Worm (Caenorhabditis elegans) whole organism, L4/young adult: Measurements from ENCODE around the gene F39B3.3.

Source experiments
- W03F9.2 ChIP-seq: fragments of 150-350 bp; optimal IDR thresholded peaks from 2 replicates; lab custom pipeline; 2014; ENCODE audit warnings: missing biosample characterization, missing genetic modification characterization
- dao-5 ChIP-seq: sonication (generic microtip); optimal IDR thresholded peaks from 2 replicates; lab custom pipeline; 2016; ENCODE audit warnings: missing genotype, missing genetic modification characterization, moderate library complexity, missing compliant biosample characterization
- him-1 ChIP-seq: sonication (generic microtip); optimal IDR thresholded peaks from 2 replicates; lab custom pipeline; 2016; ENCODE audit warnings: missing genotype, missing genetic modification reagents, missing genetic modification characterization, missing compliant biosample characterization

DNA sequence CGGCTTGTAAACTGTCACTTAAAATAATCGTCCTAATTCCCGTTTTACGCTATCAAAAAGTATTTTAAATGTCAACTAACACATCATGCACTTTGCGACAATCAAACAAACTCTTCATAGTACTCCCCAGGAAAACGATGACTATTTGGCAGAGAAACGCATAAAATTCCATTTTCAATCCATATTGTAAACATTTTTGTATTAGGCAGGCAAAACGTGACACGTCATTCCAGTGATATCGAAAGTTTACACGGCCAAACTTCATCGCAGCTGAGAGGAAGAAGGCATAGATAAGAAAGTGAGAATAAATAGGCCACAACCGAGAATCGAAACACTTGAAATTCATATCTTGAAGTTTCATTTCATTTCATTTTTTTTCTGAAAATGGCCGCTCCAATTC is 21.2 kb upstream of the F39B3.3 start, which contains the start of gene lec-9:
- TF ChIP-seq W03F9.2 (tag; lab: Kevin White, UChicago) (no peak), him-1 (tag; lab: Kevin White, UChicago) (no peak), dao-5 (tag; lab: Kevin White, UChicago) (no peak)
